Worm (Caenorhabditis elegans): ENCODE results near the gene Y62H9A.14.

The Y62H9A.14 gene

DNA sequence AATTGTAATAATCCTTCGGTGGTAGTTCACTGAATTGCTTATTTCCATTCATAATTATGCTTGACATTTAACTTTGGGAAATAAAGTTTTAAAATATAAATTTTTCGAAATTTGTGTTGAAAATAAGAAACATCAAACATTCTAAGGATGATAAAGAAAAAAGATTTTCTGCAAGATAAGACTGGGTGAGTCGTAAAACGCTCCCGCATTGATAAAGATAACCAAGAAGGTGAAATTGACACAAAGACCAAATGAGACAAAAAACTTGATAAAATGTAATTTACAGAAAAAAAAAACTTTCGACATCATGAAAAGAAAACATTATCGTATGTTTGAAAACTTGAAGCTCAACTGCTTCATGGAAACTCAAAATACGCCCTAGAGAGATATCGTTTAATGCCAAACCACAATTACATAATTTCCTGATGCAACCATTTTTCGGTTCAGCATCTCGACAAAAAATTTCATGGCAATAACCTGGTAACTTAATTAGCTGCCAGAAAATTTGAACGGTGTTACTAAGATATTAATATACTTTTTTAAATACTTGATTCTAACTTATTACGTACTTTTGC lies 47.1 kb downstream of the Y62H9A.14 start (continued):
- TF ChIP-seq die-1 (tag; optimal IDR thresholded peaks at IDR 0.05) (no peak), nhr-179 (tag; optimal IDR thresholded peaks at IDR 0.05) (no peak)

- TF ChIP-seq bed-2 (GFP tag; IDR thresholded peaks at IDR 0.05), result no peak
- no peak for TF ChIP-seq K11D2.4 (GFP tag; IDR thresholded peaks at IDR 0.05)
Measured at ce11 chrX:11969085-11969484, 48.1 kb downstream of the Y62H9A.14 start.

- no peak for TF ChIP-seq tbx-9 (tag; optimal IDR thresholded peaks at IDR 0.05; ENCODE audit: borderline replicate concordance)
- no peak for TF ChIP-seq him-1 (tag; optimal IDR thresholded peaks at IDR 0.05)
- TF ChIP-seq K11D2.4 (GFP tag; IDR thresholded peaks at IDR 0.05), result peak; percentile 29; the same call in 1 of the 2 replicates
- TF ChIP-seq rcor-1 (GFP tag; IDR thresholded peaks at IDR 0.05), result no peak
Measured at ce11 chrX:11969554-11969953, 48.5 kb downstream of the Y62H9A.14 start.

ce11 chrX:11971323-11971722 lies 50.3 kb downstream of the Y62H9A.14 start:
- TF ChIP-seq ztf-28 (GFP tag; IDR thresholded peaks at IDR 0.05) (no peak), repo-1 (tag; optimal IDR thresholded peaks at IDR 0.05) (peak; percentile 6)

Data from whole organism, young adult.